Fruit fly (Drosophila melanogaster) whole organism, embryonic: Measurements from ENCODE around the gene CG31103.
A peak's percentile ranks its signal among the peaks of the same experiment; 100 is the strongest.

ENCODE experiments used
- Atf3 ChIP-seq: fragments of 200-800 bp; sonication (Bioruptor generic); optimal IDR thresholded peaks from 3 replicates; lab custom pipeline; 2016; ENCODE audit warnings: missing biosample characterization, missing genetic modification characterization
- Blimp-1 ChIP-seq: fragments of 200-800 bp; sonication (Bioruptor generic); optimal IDR thresholded peaks from 3 replicates; lab custom pipeline; 2018; ENCODE audit warnings: missing biosample characterization, missing genetic modification characterization, mild to moderate bottlenecking, moderate library complexity, missing genetic modification reagents
- C15 ChIP-seq: fragments of 200-800 bp; sonication (Bioruptor generic); IDR thresholded peaks from 3 replicates; pipeline ENCODE4 v1.3.6; 2022; ENCODE audit warnings: missing biosample characterization, missing genetic modification characterization
- CG12659 ChIP-seq: fragments of 200-800 bp; sonication (Bioruptor generic); optimal IDR thresholded peaks from 3 replicates; lab custom pipeline; 2017; ENCODE audit warnings: mild to moderate bottlenecking, missing biosample characterization, missing genetic modification reagents, missing genetic modification characterization
- CG14441 ChIP-seq: fragments of 200-800 bp; sonication (Bioruptor generic); IDR thresholded peaks from 2 replicates; pipeline ENCODE4 v1.3.6; 2022; ENCODE audit warnings: missing biosample characterization, missing genetic modification characterization
- CG14667 ChIP-seq: fragments of 200-800 bp; sonication (Bioruptor generic); IDR thresholded peaks from 2 replicates; pipeline ENCODE4 v1.3.6; 2022; ENCODE audit warnings: missing biosample characterization, missing genetic modification characterization
- CG15479 ChIP-seq: fragments of 200-800 bp; sonication (Bioruptor generic); optimal IDR thresholded peaks from 3 replicates; lab custom pipeline; 2019; ENCODE audit warnings: missing biosample characterization, mild to moderate bottlenecking, missing genetic modification characterization, moderate library complexity
- CG16779 ChIP-seq: fragments of 200-800 bp; sonication (Bioruptor generic); IDR thresholded peaks from 2 replicates; pipeline ENCODE4 v1.3.6; 2022; ENCODE audit warnings: missing biosample characterization, missing genetic modification characterization
- CG17568 ChIP-seq: fragments of 200-800 bp; sonication (Bioruptor generic); optimal IDR thresholded peaks from 2 replicates; lab custom pipeline; 2018; ENCODE audit warnings: missing biosample characterization, mild to moderate bottlenecking, missing genetic modification characterization, moderate library complexity
- CG17829 ChIP-seq: fragments of 200-800 bp; optimal IDR thresholded peaks from 2 replicates; lab custom pipeline; 2019; ENCODE audit warnings: missing biosample characterization, mild to moderate bottlenecking, missing genetic modification characterization, moderate library complexity
- CG1832 ChIP-seq: fragments of 200-800 bp; sonication (Bioruptor generic); optimal IDR thresholded peaks from 2 replicates; lab custom pipeline; 2017; ENCODE audit warnings: missing biosample characterization, mild to moderate bottlenecking, missing genetic modification characterization, inconsistent platforms
- CG2129 ChIP-seq: fragments of 200-800 bp; sonication (Bioruptor generic); IDR thresholded peaks from 2 replicates; pipeline ENCODE4 v1.3.6; 2022; ENCODE audit warnings: missing biosample characterization, missing genetic modification characterization; ENCODE audit not compliant: partially characterized antibody
- CG3995 ChIP-seq: fragments of 200-800 bp; sonication (Bioruptor generic); optimal IDR thresholded peaks from 3 replicates; lab custom pipeline; 2016; ENCODE audit warnings: missing biosample characterization, missing genetic modification characterization
- CG43689 ChIP-seq: fragments of 200-800 bp; sonication (Bioruptor generic); IDR thresholded peaks from 2 replicates; pipeline ENCODE4 v1.3.6; 2022; ENCODE audit warnings: missing biosample characterization, missing genetic modification characterization
- CG6689 ChIP-seq: fragments of 200-800 bp; sonication (Bioruptor generic); IDR thresholded peaks from 2 replicates; pipeline ENCODE4 v1.3.6; 2022; ENCODE audit warnings: missing biosample characterization, missing genetic modification characterization
- CG6791 ChIP-seq: fragments of 200-800 bp; sonication (Bioruptor generic); IDR thresholded peaks from 3 replicates; pipeline ENCODE4 v1.3.6; 2022; ENCODE audit warnings: missing biosample characterization, missing genetic modification characterization; ENCODE audit not compliant: partially characterized antibody
- CG6813 ChIP-seq: fragments of 200-800 bp; sonication (Bioruptor generic); optimal IDR thresholded peaks from 2 replicates; lab custom pipeline; 2017; ENCODE audit warnings: missing biosample characterization, missing genetic modification characterization, mild to moderate bottlenecking, moderate library complexity, missing genetic modification reagents
- CG7556 ChIP-seq: fragments of 200-800 bp; sonication (Bioruptor generic); optimal IDR thresholded peaks from 2 replicates; lab custom pipeline; 2017; ENCODE audit warnings: missing biosample characterization, mild to moderate bottlenecking, missing genetic modification characterization
- CG8359 ChIP-seq: fragments of 200-800 bp; sonication (Bioruptor generic); optimal IDR thresholded peaks from 2 replicates; lab custom pipeline; 2017; ENCODE audit warnings: missing biosample characterization, mild to moderate bottlenecking, missing genetic modification characterization, borderline replicate concordance
- CG8765 ChIP-seq: fragments of 200-800 bp; sonication (Bioruptor generic); IDR thresholded peaks from 2 replicates; pipeline ENCODE4 v1.3.6; 2022; ENCODE audit warnings: missing biosample characterization, missing genetic modification characterization
- Dip2 ChIP-seq: fragments of 200-800 bp; sonication (Bioruptor generic); IDR thresholded peaks from 2 replicates; pipeline ENCODE4 v1.3.6; 2022; ENCODE audit warnings: missing biosample characterization, missing genetic modification characterization
- Drgx ChIP-seq: fragments of 200-800 bp; sonication (Bioruptor generic); IDR thresholded peaks from 2 replicates; pipeline ENCODE4 v1.3.6; 2022; ENCODE audit warnings: missing biosample characterization, missing genetic modification characterization
- Ets65A ChIP-seq: fragments of 200-800 bp; sonication (Bioruptor generic); peaks from one replicate; lab custom pipeline; 2016; ENCODE audit warnings: missing biosample characterization, missing genetic modification characterization
- HLH54F ChIP-seq: fragments of 200-800 bp; sonication (Bioruptor generic); optimal IDR thresholded peaks from 3 replicates; lab custom pipeline; 2016; ENCODE audit warnings: missing biosample characterization, missing genetic modification characterization
- NfI ChIP-seq: fragments of 200-800 bp; sonication (Bioruptor generic); optimal IDR thresholded peaks from 3 replicates; lab custom pipeline; 2018; ENCODE audit warnings: missing biosample characterization, mild to moderate bottlenecking, missing genetic modification characterization, moderate library complexity
- Sry-δ ChIP-seq: fragments of 200-800 bp; sonication (Bioruptor generic); optimal IDR thresholded peaks from 2 replicates; lab custom pipeline; 2016; ENCODE audit warnings: missing biosample characterization, missing genetic modification characterization
- Trl ChIP-seq, 3 experiments: fragments of >200 bp in 2 of 3; fragments of 200-800 bp in 1 of 3; sonication (Bioruptor generic) in 1 of 3; optimal IDR thresholded peaks; 2 replicates in 1 of 3; 3 replicates in 2 of 3; lab custom pipeline; 2016 to 2017; ENCODE audit warnings: missing biosample characterization in 1 of 3, missing genetic modification characterization in 1 of 3
- Vsx1 ChIP-seq: fragments of 200-800 bp; sonication (Bioruptor generic); optimal IDR thresholded peaks from 2 replicates; lab custom pipeline; 2017; ENCODE audit warnings: missing biosample characterization, mild to moderate bottlenecking, missing genetic modification characterization, missing genetic modification reagents
- Xbp1 ChIP-seq: fragments of 200-800 bp; sonication (Bioruptor generic); optimal IDR thresholded peaks from 3 replicates; lab custom pipeline; 2016; ENCODE audit warnings: missing biosample characterization, mild to moderate bottlenecking, missing genetic modification characterization
- YL-1 ChIP-seq: fragments of 200-800 bp; sonication (Bioruptor generic); optimal IDR thresholded peaks from 3 replicates; lab custom pipeline; 2017; ENCODE audit warnings: missing biosample characterization, mild to moderate bottlenecking, missing genetic modification characterization
- az2 ChIP-seq: fragments of 200-800 bp; sonication (Bioruptor generic); optimal IDR thresholded peaks from 3 replicates; lab custom pipeline; 2016; ENCODE audit warnings: missing biosample characterization, missing genetic modification characterization
- chn ChIP-seq: fragments of 200-800 bp; sonication (Bioruptor generic); optimal IDR thresholded peaks from 2 replicates; lab custom pipeline; 2016; ENCODE audit warnings: missing biosample characterization, missing genetic modification characterization
- ci ChIP-seq: fragments of 200-800 bp; sonication (Bioruptor generic); IDR thresholded peaks from 3 replicates; pipeline ENCODE4 v1.3.6; 2022; ENCODE audit warnings: missing biosample characterization, missing genetic modification characterization
- da ChIP-seq: fragments of 200-800 bp; sonication (Bioruptor generic); optimal IDR thresholded peaks from 2 replicates; lab custom pipeline; 2016; ENCODE audit warnings: missing biosample characterization, missing genetic modification characterization
- disco-r ChIP-seq: fragments of 200-800 bp; sonication (Bioruptor generic); optimal IDR thresholded peaks from 2 replicates; lab custom pipeline; 2016; ENCODE audit warnings: missing biosample characterization, missing genetic modification characterization
- grn ChIP-seq: fragments of 200-800 bp; sonication (Bioruptor generic); optimal IDR thresholded peaks from 3 replicates; lab custom pipeline; 2017; ENCODE audit warnings: missing biosample characterization, missing genetic modification characterization
- insv ChIP-seq, 2 experiments: fragments of 200-800 bp; sonication (Bioruptor generic); optimal IDR thresholded peaks; 3 replicates each; lab custom pipeline; 2016 to 2018; ENCODE audit warnings: missing biosample characterization in 2 of 2, missing genetic modification characterization in 2 of 2
- klu ChIP-seq: fragments of 200-800 bp; sonication (Bioruptor generic); IDR thresholded peaks from 2 replicates; pipeline ENCODE4 v1.3.6; 2022; ENCODE audit warnings: missing biosample characterization, missing genetic modification characterization
- odd ChIP-seq: fragments of 200-800 bp; sonication (Bioruptor generic); optimal IDR thresholded peaks from 2 replicates; lab custom pipeline; 2017; ENCODE audit warnings: missing biosample characterization, mild to moderate bottlenecking, missing genetic modification characterization
- org-1 ChIP-seq: fragments of 200-800 bp; sonication (Bioruptor generic); optimal IDR thresholded peaks from 2 replicates; lab custom pipeline; 2017; ENCODE audit warnings: missing biosample characterization, missing genetic modification characterization
- pfk ChIP-seq: fragments of 200-800 bp; sonication (Bioruptor generic); optimal IDR thresholded peaks from 2 replicates; lab custom pipeline; 2018; ENCODE audit warnings: missing biosample characterization, mild to moderate bottlenecking, missing genetic modification characterization, moderate library complexity
- rib ChIP-seq: fragments of 200-800 bp; sonication (Bioruptor generic); IDR thresholded peaks from 2 replicates; pipeline ENCODE4 v1.3.6; 2022; ENCODE audit warnings: missing biosample characterization, missing genetic modification characterization
- ro ChIP-seq: fragments of 200-800 bp; sonication (Bioruptor generic); IDR thresholded peaks from 2 replicates; pipeline ENCODE4 v1.3.6; 2022; ENCODE audit warnings: missing biosample characterization, missing genetic modification characterization
- scrt ChIP-seq: fragments of 200-800 bp; sonication (Bioruptor generic); optimal IDR thresholded peaks from 2 replicates; lab custom pipeline; 2018; ENCODE audit warnings: missing biosample characterization, mild to moderate bottlenecking, missing genetic modification characterization, moderate library complexity
- sim ChIP-seq: fragments of 200-800 bp; sonication (Bioruptor generic); IDR thresholded peaks from 2 replicates; pipeline ENCODE4 v1.3.6; 2022; ENCODE audit warnings: missing biosample characterization, missing genetic modification characterization
- stwl ChIP-seq: fragments of 200-800 bp; sonication (Bioruptor generic); optimal IDR thresholded peaks from 3 replicates; lab custom pipeline; 2018; ENCODE audit warnings: missing biosample characterization, mild to moderate bottlenecking, missing genetic modification characterization, moderate library complexity
- tap ChIP-seq: fragments of 200-800 bp; optimal IDR thresholded peaks from 3 replicates; lab custom pipeline; 2019; ENCODE audit warnings: missing biosample characterization, mild to moderate bottlenecking, missing genetic modification characterization, moderate library complexity
- trh ChIP-seq: fragments of 200-800 bp; sonication (Bioruptor generic); optimal IDR thresholded peaks from 2 replicates; lab custom pipeline; 2016; ENCODE audit warnings: missing biosample characterization, missing genetic modification characterization
- unc-4 ChIP-seq: fragments of 200-800 bp; sonication (Bioruptor generic); IDR thresholded peaks from 2 replicates; pipeline ENCODE4 v1.3.6; 2022; ENCODE audit warnings: missing biosample characterization, missing genetic modification characterization; ENCODE audit not compliant: partially characterized antibody

Gene CG31103

dm6 chr3R:25258628-25259240 lies 39.6 kb downstream of the CG31103 start, which contains the start of gene CG11857 (continued):
- peak; percentile 94 for TF ChIP-seq CG16779 (GFP tag; lab: Robert Waterston, UW)
- TF ChIP-seq CG6791 (GFP tag; lab: Robert Waterston, UW), result peak; percentile 98
- TF ChIP-seq CG1832 (GFP tag; lab: Kevin White, UChicago), result no peak
- TF ChIP-seq Vsx1 (GFP tag; lab: Kevin White, UChicago), result peak; percentile 88
- peak; percentile 80 for TF ChIP-seq Dip2 (GFP tag; lab: Robert Waterston, UW)
- TF ChIP-seq C15, result peak; percentile 98
- peak; percentile 99 for TF ChIP-seq CG14441 (GFP tag; lab: Robert Waterston, UW)
- TF ChIP-seq Xbp1 (GFP tag; lab: Kevin White, UChicago), result peak; percentile 100
- peak; percentile 98 for TF ChIP-seq CG6689 (GFP tag; lab: Robert Waterston, UW)
- TF ChIP-seq CG17829 (tag; lab: Kevin White, UChicago), result peak; percentile 98
- peak; percentile 96 for TF ChIP-seq CG7556 (GFP tag; lab: Kevin White, UChicago)
- peak; percentile 97 for TF ChIP-seq YL-1 (GFP tag; lab: Kevin White, UChicago)
- peak; percentile 100 for TF ChIP-seq CG2129 (GFP tag; lab: Robert Waterston, UW)
- peak; percentile 98 for TF ChIP-seq HLH54F (GFP tag; lab: Kevin White, UChicago)
- TF ChIP-seq disco-r (GFP tag; lab: Kevin White, UChicago), result peak; percentile 93
- TF ChIP-seq rib (GFP tag; lab: Robert Waterston, UW), result peak; percentile 99
- peak; percentile 98 for TF ChIP-seq Atf3 (GFP tag; lab: Kevin White, UChicago)
- peak; percentile 99 for TF ChIP-seq CG14667
- TF ChIP-seq CG17568 (GFP tag; lab: Kevin White, UChicago), result no peak
- TF ChIP-seq insv (GFP tag; optimal IDR thresholded peaks at IDR 0.05; lab: Kevin White, UChicago), result peak in 1 of 2 experiments; percentile 77
- TF ChIP-seq Ets65A (GFP tag; lab: Kevin White, UChicago), result peak; percentile 100
- peak; percentile 95 for TF ChIP-seq sim (GFP tag; lab: Robert Waterston, UW)
- peak; percentile 99 for TF ChIP-seq CG12659 (GFP tag; lab: Kevin White, UChicago)
- TF ChIP-seq ro (GFP tag; lab: Robert Waterston, UW), result peak; percentile 98
- peak; percentile 98 for TF ChIP-seq CG8765 (GFP tag; lab: Robert Waterston, UW)
- peak; percentile 98 for TF ChIP-seq NfI (GFP tag; lab: Kevin White, UChicago)
- TF ChIP-seq klu (GFP tag; lab: Robert Waterston, UW), result peak; percentile 99
- peak; percentile 30 for TF ChIP-seq CG15479 (GFP tag; lab: Kevin White, UChicago)
- TF ChIP-seq Trl (optimal IDR thresholded peaks at IDR 0.05; lab: Kevin White, UChicago), result peak in 1 of 2 experiments; percentile 46
- peak; percentile 98 for TF ChIP-seq Trl (GFP tag; optimal IDR thresholded peaks at IDR 0.05; lab: Kevin White, UChicago)
- peak; percentile 97 for TF ChIP-seq trh (GFP tag; lab: Kevin White, UChicago)
- TF ChIP-seq az2 (GFP tag; lab: Kevin White, UChicago), result peak; percentile 99
- TF ChIP-seq chn, result peak; percentile 98
- TF ChIP-seq Blimp-1 (GFP tag; lab: Kevin White, UChicago), result peak; percentile 95
- TF ChIP-seq da (GFP tag; lab: Kevin White, UChicago), result peak; percentile 95
- TF ChIP-seq Drgx, result peak; percentile 96
- TF ChIP-seq CG6813, result peak; percentile 87
- peak; percentile 87 for TF ChIP-seq CG8359
- peak; percentile 99 for TF ChIP-seq ci (GFP tag; lab: Robert Waterston, UW)
- TF ChIP-seq grn (GFP tag; lab: Kevin White, UChicago), result peak; percentile 79
- peak; percentile 93 for TF ChIP-seq org-1 (GFP tag; lab: Kevin White, UChicago)
- peak; percentile 99 for TF ChIP-seq unc-4 (GFP tag; lab: Robert Waterston, UW)
- TF ChIP-seq CG3995 (GFP tag; lab: Kevin White, UChicago), result peak; percentile 82
- peak; percentile 89 for TF ChIP-seq odd (GFP tag; lab: Kevin White, UChicago)
- TF ChIP-seq pfk, result peak; percentile 37
- peak; percentile 87 for TF ChIP-seq scrt
- peak; percentile 99 for TF ChIP-seq Sry-δ (GFP tag; lab: Kevin White, UChicago)
- TF ChIP-seq stwl, result peak; percentile 91
- peak; percentile 93 for TF ChIP-seq CG43689
- peak; percentile 95 for TF ChIP-seq tap (tag; lab: Kevin White, UChicago)
